Fruit fly (Drosophila melanogaster) whole organism, prepupa: ENCODE data around the gene CG14689.
A peak's percentile ranks its signal among the peaks of the same experiment; 100 is the strongest.

Source experiments
- Blimp-1 ChIP-seq: fragments of 200-800 bp; sonication (Bioruptor generic); optimal IDR thresholded peaks from 3 replicates; lab custom pipeline; 2017; ENCODE audit warnings: missing biosample characterization, missing genetic modification characterization, mild to moderate bottlenecking, moderate library complexity, missing genetic modification reagents
- CG10631 ChIP-seq: fragments of 200-800 bp; sonication (Bioruptor generic); optimal IDR thresholded peaks from 2 replicates; lab custom pipeline; 2016; ENCODE audit warnings: missing biosample characterization, missing genetic modification characterization
- CG10669 ChIP-seq: fragments of 200-800 bp; sonication (Bioruptor generic); optimal IDR thresholded peaks from 3 replicates; lab custom pipeline; 2018; ENCODE audit warnings: missing biosample characterization, mild to moderate bottlenecking, missing genetic modification characterization, moderate library complexity
- CG11294 ChIP-seq: fragments of 200-800 bp; sonication (Bioruptor generic); IDR thresholded peaks from 2 replicates; pipeline ENCODE4 v1.3.6; 2022; ENCODE audit warnings: missing biosample characterization, missing genetic modification characterization
- CG11762 ChIP-seq: fragments of 200-800 bp; sonication (Bioruptor generic); optimal IDR thresholded peaks from 3 replicates; lab custom pipeline; 2016; ENCODE audit warnings: missing biosample characterization, missing genetic modification characterization; ENCODE audit not compliant: insufficient read depth
- CG15336 ChIP-seq: fragments of 200-800 bp; sonication (Bioruptor generic); IDR thresholded peaks from 2 replicates; pipeline ENCODE4 v1.3.6; 2022; ENCODE audit warnings: missing biosample characterization, missing genetic modification characterization
- CG1621 ChIP-seq: fragments of 200-800 bp; sonication (Bioruptor generic); optimal IDR thresholded peaks from 3 replicates; lab custom pipeline; 2018; ENCODE audit warnings: missing biosample characterization, mild to moderate bottlenecking, missing genetic modification characterization
- CG16779 ChIP-seq: fragments of 200-800 bp; sonication (Bioruptor generic); optimal IDR thresholded peaks from 3 replicates; lab custom pipeline; 2017; ENCODE audit warnings: missing biosample characterization, mild to moderate bottlenecking, missing genetic modification characterization
- CG31627 ChIP-seq: fragments of 200-800 bp; sonication (Bioruptor generic); optimal IDR thresholded peaks from 3 replicates; lab custom pipeline; 2016; ENCODE audit warnings: missing biosample characterization, missing genetic modification characterization
- CG32006 ChIP-seq: fragments of 200-800 bp; sonication (Bioruptor generic); optimal IDR thresholded peaks from 3 replicates; lab custom pipeline; 2017; ENCODE audit warnings: missing biosample characterization, mild to moderate bottlenecking, missing genetic modification characterization
- CG34406 ChIP-seq: fragments of 200-800 bp; sonication (Bioruptor generic); optimal IDR thresholded peaks from 3 replicates; lab custom pipeline; 2016; ENCODE audit warnings: missing biosample characterization, missing genetic modification characterization
- CG3919 ChIP-seq: fragments of 200-800 bp; sonication (Bioruptor generic); optimal IDR thresholded peaks from 3 replicates; lab custom pipeline; 2016; ENCODE audit warnings: missing biosample characterization, missing genetic modification characterization
- CG4318 ChIP-seq: fragments of 200-800 bp; sonication (Bioruptor generic); optimal IDR thresholded peaks from 3 replicates; lab custom pipeline; 2017; ENCODE audit warnings: missing biosample characterization, mild to moderate bottlenecking, missing genetic modification characterization
- CG6163 ChIP-seq: fragments of 200-800 bp; sonication (Bioruptor generic); IDR thresholded peaks from 3 replicates; pipeline ENCODE4 v1.3.6; 2022; ENCODE audit warnings: missing biosample characterization, missing genetic modification characterization
- CG6276 ChIP-seq: fragments of 200-800 bp; sonication (Bioruptor generic); optimal IDR thresholded peaks from 2 replicates; lab custom pipeline; 2017; ENCODE audit warnings: missing biosample characterization, mild to moderate bottlenecking, missing genetic modification characterization
- CG6792 ChIP-seq: fragments of 200-800 bp; sonication (Bioruptor generic); optimal IDR thresholded peaks from 3 replicates; lab custom pipeline; 2016; ENCODE audit warnings: missing biosample characterization, missing genetic modification characterization
- CG7368 ChIP-seq: fragments of 200-800 bp; sonication (Bioruptor generic); optimal IDR thresholded peaks from 3 replicates; lab custom pipeline; 2016; ENCODE audit warnings: missing biosample characterization, missing genetic modification characterization
- CG8119 ChIP-seq: fragments of 200-800 bp; sonication (Bioruptor generic); IDR thresholded peaks from 3 replicates; pipeline ENCODE4 v1.3.6; 2022; ENCODE audit warnings: missing biosample characterization, missing genetic modification characterization
- CG8319 ChIP-seq: fragments of 200-800 bp; sonication (Bioruptor generic); optimal IDR thresholded peaks from 3 replicates; lab custom pipeline; 2016; ENCODE audit warnings: missing biosample characterization, missing genetic modification characterization
- CG8632 ChIP-seq: fragments of 200-800 bp; sonication (Bioruptor generic); optimal IDR thresholded peaks from 3 replicates; lab custom pipeline; 2016; ENCODE audit warnings: missing biosample characterization, missing genetic modification characterization
- Eip78C ChIP-seq: fragments of 200-800 bp; sonication (Bioruptor generic); peaks from one replicate; lab custom pipeline; 2016; ENCODE audit warnings: missing biosample characterization, missing genetic modification characterization
- Ets21C ChIP-seq: fragments of 200-800 bp; sonication (Bioruptor generic); optimal IDR thresholded peaks from 3 replicates; lab custom pipeline; 2016; ENCODE audit warnings: missing biosample characterization, missing genetic modification characterization
- Hr4 ChIP-seq: fragments of 200-800 bp; sonication (Bioruptor generic); optimal IDR thresholded peaks from 3 replicates; lab custom pipeline; 2016; ENCODE audit warnings: missing biosample characterization, missing genetic modification characterization
- Lpt ChIP-seq: fragments of 200-800 bp; sonication (Bioruptor generic); optimal IDR thresholded peaks from 3 replicates; lab custom pipeline; 2016; ENCODE audit warnings: missing biosample characterization, missing genetic modification characterization
- OdsH ChIP-seq: fragments of 200-800 bp; sonication (Bioruptor generic); optimal IDR thresholded peaks from 3 replicates; lab custom pipeline; 2016; ENCODE audit warnings: missing biosample characterization, missing genetic modification characterization
- Sox15 ChIP-seq: fragments of 200-800 bp; sonication (Bioruptor generic); optimal IDR thresholded peaks from 3 replicates; lab custom pipeline; 2016; ENCODE audit warnings: missing biosample characterization, missing genetic modification characterization
- dac ChIP-seq: fragments of 200-800 bp; sonication (Bioruptor generic); optimal IDR thresholded peaks from 2 replicates; lab custom pipeline; 2017; ENCODE audit warnings: missing biosample characterization, mild to moderate bottlenecking, missing genetic modification characterization
- dsx ChIP-seq: fragments of 200-800 bp; optimal IDR thresholded peaks from 3 replicates; lab custom pipeline; 2019; ENCODE audit warnings: missing biosample characterization, mild to moderate bottlenecking, missing genetic modification characterization, moderate library complexity; ENCODE audit not compliant: poor library complexity, severe bottlenecking
- eg ChIP-seq: fragments of 200-800 bp; sonication (Bioruptor generic); IDR thresholded peaks from 3 replicates; pipeline ENCODE4 v1.3.6; 2022; ENCODE audit warnings: missing biosample characterization, missing genetic modification characterization
- esn ChIP-seq: fragments of 200-800 bp; sonication (Bioruptor generic); optimal IDR thresholded peaks from 2 replicates; lab custom pipeline; 2016; ENCODE audit warnings: missing biosample characterization, mild to moderate bottlenecking, missing genetic modification characterization, moderate library complexity
- fd59A ChIP-seq: fragments of 200-800 bp; sonication (Bioruptor generic); optimal IDR thresholded peaks from 2 replicates; lab custom pipeline; 2017; ENCODE audit warnings: missing biosample characterization, mild to moderate bottlenecking, missing genetic modification characterization, missing genetic modification reagents
- fkh ChIP-seq: fragments of 200-800 bp; sonication (Bioruptor generic); optimal IDR thresholded peaks from 3 replicates; lab custom pipeline; 2017; ENCODE audit warnings: missing biosample characterization, mild to moderate bottlenecking, missing genetic modification characterization, moderate library complexity
- lz ChIP-seq: fragments of 200-800 bp; sonication (Bioruptor generic); optimal IDR thresholded peaks from 3 replicates; lab custom pipeline; 2016; ENCODE audit warnings: missing biosample characterization, missing genetic modification characterization
- net ChIP-seq: fragments of 200-800 bp; sonication (Bioruptor generic); optimal IDR thresholded peaks from 3 replicates; lab custom pipeline; 2016; ENCODE audit warnings: missing biosample characterization, missing genetic modification characterization
- pdm3 ChIP-seq: fragments of 200-800 bp; sonication (Bioruptor generic); optimal IDR thresholded peaks from 3 replicates; lab custom pipeline; 2016; ENCODE audit warnings: missing biosample characterization, missing genetic modification characterization
- ss ChIP-seq, 2 experiments: fragments of 200-800 bp; sonication (Bioruptor generic); optimal IDR thresholded peaks; 2 replicates in 1 of 2; 3 replicates in 1 of 2; lab custom pipeline; 2017 to 2018; ENCODE audit warnings: mild to moderate bottlenecking in 2 of 2, missing biosample characterization in 2 of 2, missing genetic modification characterization in 2 of 2, moderate library complexity in 1 of 2
- topi ChIP-seq: fragments of 200-800 bp; sonication (Bioruptor generic); optimal IDR thresholded peaks from 3 replicates; lab custom pipeline; 2016; ENCODE audit warnings: missing biosample characterization, missing genetic modification characterization
- vri ChIP-seq: fragments of 200-800 bp; sonication (Bioruptor generic); optimal IDR thresholded peaks from 3 replicates; lab custom pipeline; 2016; ENCODE audit warnings: missing biosample characterization, mild to moderate bottlenecking, missing genetic modification characterization

CG14689 gene

DNA sequence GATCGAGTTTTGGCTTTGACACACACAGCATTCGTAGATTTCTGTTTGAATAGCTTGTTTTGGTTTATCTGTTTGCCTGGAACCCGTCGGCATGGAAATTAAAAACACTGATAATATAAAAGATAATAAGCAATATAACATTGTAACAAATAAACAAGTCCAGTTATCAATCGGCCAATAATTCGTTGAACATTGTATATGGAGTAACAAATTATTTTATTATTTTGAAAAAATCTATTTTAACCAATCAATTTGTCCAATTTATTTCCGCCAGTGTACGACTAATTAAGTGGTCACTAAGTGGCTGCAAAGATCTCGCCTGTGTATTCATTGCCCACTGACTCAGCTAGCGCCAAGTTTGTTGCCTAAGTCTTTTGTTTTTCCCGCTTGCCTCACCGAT, 22.2 kb downstream of the CG14689 start (continued):
- TF ChIP-seq CG10669 (GFP tag; lab: Kevin White, UChicago) = no peak
- no peak for TF ChIP-seq Eip78C (GFP tag; lab: Kevin White, UChicago)
- peak; percentile 71; the same call in 2 of the 3 replicates for TF ChIP-seq eg (GFP tag; lab: Robert Waterston, UW)
- TF ChIP-seq Blimp-1 = no peak
- TF ChIP-seq OdsH (GFP tag; lab: Kevin White, UChicago) = no peak
- TF ChIP-seq Ets21C (GFP tag; lab: Kevin White, UChicago) = no peak
- no peak for TF ChIP-seq CG4318 (GFP tag; lab: Kevin White, UChicago)
- TF ChIP-seq CG11294 (GFP tag; lab: Robert Waterston, UW) = peak; percentile 36; the same call in 1 of the 2 replicates
- no peak for TF ChIP-seq net (GFP tag; lab: Kevin White, UChicago)
- TF ChIP-seq esn (GFP tag; lab: Kevin White, UChicago) = no peak
- TF ChIP-seq pdm3 (GFP tag; lab: Kevin White, UChicago) = no peak
- no peak for TF ChIP-seq dsx (GFP tag; lab: Kevin White, UChicago)
- TF ChIP-seq CG15336 (GFP tag; lab: Robert Waterston, UW) = peak; percentile 60
- TF ChIP-seq CG34406 = no peak
- no peak for TF ChIP-seq dac (GFP tag; lab: Kevin White, UChicago)
- TF ChIP-seq, all 60 proteins: peak for 8

DNA sequence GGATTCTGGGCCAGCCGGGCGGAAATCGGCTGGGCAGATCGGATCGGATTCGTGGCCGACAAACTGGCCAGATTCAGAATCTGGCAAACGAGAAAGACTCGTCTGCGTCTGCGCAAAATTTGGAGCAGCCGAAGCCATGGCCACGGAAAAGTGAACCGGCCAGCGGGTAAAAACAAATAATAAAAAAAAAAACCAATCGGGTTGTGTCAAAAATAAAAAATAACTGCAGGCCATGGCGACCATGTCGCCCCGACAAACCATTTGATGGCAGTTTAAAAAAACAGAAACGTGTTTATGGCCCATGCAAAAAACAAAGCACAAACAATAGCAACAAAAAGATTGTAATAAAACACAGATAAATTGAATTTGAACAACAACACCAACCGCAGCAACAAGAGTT, 22.9 kb downstream of the CG14689 start:
- TF ChIP-seq Eip78C (GFP tag; lab: Kevin White, UChicago) = no peak
- peak; percentile 51 for TF ChIP-seq CG15336 (GFP tag; lab: Robert Waterston, UW)
- TF ChIP-seq Hr4 (GFP tag; lab: Kevin White, UChicago) = no peak
- TF ChIP-seq lz (GFP tag; lab: Kevin White, UChicago) = no peak
- no peak for TF ChIP-seq CG11762 (GFP tag; lab: Kevin White, UChicago)
- TF ChIP-seq topi (GFP tag; lab: Kevin White, UChicago) = no peak
- TF ChIP-seq CG6163 (GFP tag; lab: Robert Waterston, UW) = no peak
- no peak for TF ChIP-seq CG6276 (GFP tag; lab: Kevin White, UChicago)
- peak; percentile 43; the same call in 1 of the 3 replicates for TF ChIP-seq CG8119 (GFP tag; lab: Robert Waterston, UW)
- peak; percentile 63; the same call in 1 of the 3 replicates for TF ChIP-seq eg (GFP tag; lab: Robert Waterston, UW)
- TF ChIP-seq CG4318 (GFP tag; lab: Kevin White, UChicago) = no peak
- TF ChIP-seq fd59A (GFP tag; lab: Kevin White, UChicago) = no peak
- TF ChIP-seq vri (GFP tag; lab: Kevin White, UChicago) = no peak
- no peak for TF ChIP-seq CG32006
- TF ChIP-seq dac (GFP tag; lab: Kevin White, UChicago) = no peak
- TF ChIP-seq, all 60 proteins: peak for 3

DNA sequence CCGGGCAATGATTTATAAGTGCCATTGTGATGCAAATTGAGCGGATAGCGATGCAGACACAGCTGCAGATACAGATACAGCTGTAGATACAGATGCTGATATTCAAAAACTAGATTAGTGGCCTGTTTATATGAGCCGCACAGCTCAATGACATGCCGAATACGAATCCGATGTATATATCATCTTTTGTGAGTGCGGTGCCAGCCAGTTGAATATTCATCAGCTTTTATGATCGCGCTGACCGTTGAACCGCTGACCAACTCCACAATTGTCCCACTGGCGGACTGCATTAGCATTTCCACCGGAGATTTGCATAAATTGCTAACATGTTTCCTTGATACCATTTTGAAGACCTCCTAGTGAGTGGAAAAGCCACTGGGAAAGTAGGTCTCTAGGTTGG, 23.7 kb downstream of the CG14689 start:
- TF ChIP-seq CG10631 (GFP tag; lab: Kevin White, UChicago) = no peak
- no peak for TF ChIP-seq pdm3 (GFP tag; lab: Kevin White, UChicago)
- TF ChIP-seq topi (GFP tag; lab: Kevin White, UChicago) = no peak
- no peak for TF ChIP-seq fkh (GFP tag; lab: Kevin White, UChicago)
- no peak for TF ChIP-seq CG8319 (GFP tag; lab: Kevin White, UChicago)
- no peak for TF ChIP-seq CG31627 (GFP tag; lab: Kevin White, UChicago)
- TF ChIP-seq CG34406 = no peak
- TF ChIP-seq Sox15 (GFP tag; lab: Kevin White, UChicago) = no peak
- TF ChIP-seq CG8632 = no peak
- TF ChIP-seq lz (GFP tag; lab: Kevin White, UChicago) = no peak
- no peak for TF ChIP-seq CG1621 (tag; lab: Kevin White, UChicago)

DNA sequence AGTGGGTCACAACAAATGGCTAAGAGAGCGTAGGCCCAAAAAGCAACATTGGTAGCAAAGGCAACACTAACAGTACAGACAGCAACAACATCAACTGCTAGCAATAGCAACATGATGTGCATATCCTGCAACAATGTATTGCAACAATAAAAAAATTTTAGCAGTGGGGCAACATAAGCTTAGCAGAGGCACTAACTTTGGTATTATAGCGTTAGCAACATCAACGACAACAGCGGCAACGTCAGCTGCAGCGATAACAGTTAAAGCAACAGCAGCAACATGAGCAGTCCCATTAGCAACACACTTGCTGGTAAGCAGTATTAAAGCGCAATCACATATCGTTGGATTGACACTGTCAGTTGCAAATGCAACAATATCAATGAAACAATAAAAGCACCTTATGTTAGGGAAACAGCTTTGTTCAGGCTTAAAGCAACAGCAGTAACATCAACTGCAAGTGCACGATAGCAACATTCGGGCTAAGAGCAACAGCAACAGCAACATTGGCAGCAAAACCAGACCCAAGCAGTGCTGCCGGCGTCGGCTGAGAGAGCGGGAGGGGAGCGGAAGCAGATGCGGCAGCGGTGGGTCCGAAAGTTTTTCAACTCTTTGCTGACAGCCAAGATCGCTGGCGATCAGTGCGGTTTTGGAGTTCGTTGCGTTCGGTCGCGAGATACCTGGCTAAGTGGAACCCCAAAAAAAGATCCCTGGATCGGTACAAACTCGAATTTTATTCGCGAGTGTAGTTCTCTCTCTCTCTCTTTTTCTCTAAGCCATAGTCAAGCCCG, 24.5 kb downstream of the CG14689 start, which contains the start of gene Skel:
Gene Skel, plus strand, starts transcription at position 637 of the 788 bp plus-strand sequence.
- peak; percentile 25 for TF ChIP-seq Lpt
- peak in 1 of 2 experiments; percentile 18 for TF ChIP-seq ss (GFP tag; optimal IDR thresholded peaks at IDR 0.05; lab: Kevin White, UChicago)
- TF ChIP-seq esn (GFP tag; lab: Kevin White, UChicago) = peak; percentile 13
- peak; percentile 98 for TF ChIP-seq dsx (GFP tag; lab: Kevin White, UChicago)
- TF ChIP-seq Eip78C (GFP tag; lab: Kevin White, UChicago) = peak; percentile 50
- TF ChIP-seq CG8632 = no peak
- TF ChIP-seq CG3919 (GFP tag; lab: Kevin White, UChicago) = no peak
- TF ChIP-seq CG7368 (GFP tag; lab: Kevin White, UChicago) = no peak
- no peak for TF ChIP-seq CG10631 (GFP tag; lab: Kevin White, UChicago)
- no peak for TF ChIP-seq CG6792 (GFP tag; lab: Kevin White, UChicago)
- TF ChIP-seq eg (GFP tag; lab: Robert Waterston, UW) = peak; percentile 61; the same call in 2 of the 3 replicates
- TF ChIP-seq CG16779 = peak; percentile 8
